Worm (Caenorhabditis elegans): ENCODE results near the gene mrps-12.

- TF ChIP-seq hlh-13 (GFP tag; optimal IDR thresholded peaks at IDR 0.05) (no peak), K09A11.1 (tag; optimal IDR thresholded peaks at IDR 0.05; ENCODE audit: insufficient read depth) (no peak), elt-4 (tag; optimal IDR thresholded peaks at IDR 0.05) (no peak), ahr-1 (tag; optimal IDR thresholded peaks at IDR 0.05) (no peak)
Observed at ce11 chrV:20790616-20791015, 47.3 kb upstream of the mrps-12 start.

Measured in whole organism, late embryonic.